Fruit fly (Drosophila melanogaster) whole organism, embryonic: ENCODE data around the gene Tyler.

Experiments used
- Atf-2 ChIP-seq: fragments of 200-800 bp; sonication (Bioruptor generic); optimal IDR thresholded peaks from 2 replicates; lab custom pipeline; 2016; ENCODE audit warnings: missing biosample characterization, missing genetic modification characterization
- CG11456 ChIP-seq: fragments of 200-800 bp; sonication (Bioruptor generic); IDR thresholded peaks from 3 replicates; pipeline ENCODE4 v1.3.6; 2022; ENCODE audit warnings: missing biosample characterization, missing genetic modification characterization
- CG11695 ChIP-seq: fragments of 200-800 bp; sonication (Bioruptor generic); IDR thresholded peaks from 3 replicates; pipeline ENCODE4 v1.3.6; 2022; ENCODE audit warnings: missing biosample characterization, missing genetic modification characterization
- CG12299 ChIP-seq: fragments of 200-800 bp; sonication (Bioruptor generic); optimal IDR thresholded peaks from 2 replicates; lab custom pipeline; 2018; ENCODE audit warnings: missing biosample characterization, mild to moderate bottlenecking, missing genetic modification characterization
- CG12744 ChIP-seq: fragments of 200-800 bp; sonication (Bioruptor generic); optimal IDR thresholded peaks from 2 replicates; lab custom pipeline; 2016; ENCODE audit warnings: missing biosample characterization, missing genetic modification characterization
- CG14014 ChIP-seq: fragments of 200-800 bp; sonication (Bioruptor generic); IDR thresholded peaks from 2 replicates; pipeline ENCODE4 v1.3.6; 2022; ENCODE audit warnings: missing biosample characterization, missing genetic modification characterization
- CG15073 ChIP-seq: fragments of 200-800 bp; sonication (Bioruptor generic); optimal IDR thresholded peaks from 2 replicates; lab custom pipeline; 2016; ENCODE audit warnings: missing biosample characterization, missing genetic modification characterization
- CG16813 ChIP-seq: fragments of 200-800 bp; sonication (Bioruptor generic); IDR thresholded peaks from 3 replicates; pipeline ENCODE4 v1.3.6; 2022; ENCODE audit warnings: missing biosample characterization, missing genetic modification characterization; ENCODE audit not compliant: partially characterized antibody
- CG16863 ChIP-seq: fragments of 200-800 bp; sonication (Bioruptor generic); optimal IDR thresholded peaks from 3 replicates; lab custom pipeline; 2016; ENCODE audit warnings: missing biosample characterization, missing genetic modification characterization
- CG17361 ChIP-seq: fragments of 200-800 bp; sonication (Bioruptor generic); IDR thresholded peaks from 3 replicates; pipeline ENCODE4 v1.3.6; 2022; ENCODE audit warnings: missing biosample characterization, missing genetic modification characterization
- CG17829 ChIP-seq: fragments of 200-800 bp; optimal IDR thresholded peaks from 2 replicates; lab custom pipeline; 2019; ENCODE audit warnings: missing biosample characterization, mild to moderate bottlenecking, missing genetic modification characterization, moderate library complexity
- CG30431 ChIP-seq: fragments of 200-800 bp; sonication (Bioruptor generic); optimal IDR thresholded peaks from 2 replicates; lab custom pipeline; 2017; ENCODE audit warnings: missing biosample characterization, missing genetic modification characterization
- CG3065 ChIP-seq: fragments of 200-800 bp; sonication (Bioruptor generic); optimal IDR thresholded peaks from 2 replicates; lab custom pipeline; 2016; ENCODE audit warnings: missing biosample characterization, missing genetic modification characterization
- CG3163 ChIP-seq: fragments of 200-800 bp; sonication (Bioruptor generic); optimal IDR thresholded peaks from 3 replicates; lab custom pipeline; 2016; ENCODE audit warnings: missing biosample characterization, missing genetic modification characterization
- CG33557 ChIP-seq: fragments of 200-800 bp; sonication (Bioruptor generic); optimal IDR thresholded peaks from 2 replicates; lab custom pipeline; 2019; ENCODE audit warnings: missing biosample characterization, mild to moderate bottlenecking, missing genetic modification characterization, moderate library complexity
- CG3838 ChIP-seq: fragments of 200-800 bp; sonication (Bioruptor generic); optimal IDR thresholded peaks from 3 replicates; lab custom pipeline; 2016; ENCODE audit warnings: missing biosample characterization, missing genetic modification characterization
- CG3847 ChIP-seq: fragments of 200-800 bp; sonication (Bioruptor generic); IDR thresholded peaks from 2 replicates; pipeline ENCODE4 v1.3.6; 2022; ENCODE audit warnings: missing biosample characterization, missing genetic modification characterization
- CG5953 ChIP-seq: fragments of 200-800 bp; sonication (Bioruptor generic); IDR thresholded peaks from 2 replicates; pipeline ENCODE4 v1.3.6; 2022; ENCODE audit warnings: missing biosample characterization, missing genetic modification characterization
- CrebB ChIP-seq: fragments of 200-800 bp; sonication (Bioruptor generic); optimal IDR thresholded peaks from 3 replicates; lab custom pipeline; 2018; ENCODE audit warnings: missing biosample characterization, mild to moderate bottlenecking, missing genetic modification characterization
- Dek ChIP-seq: fragments of 200-800 bp; sonication (Bioruptor generic); optimal IDR thresholded peaks from 3 replicates; lab custom pipeline; 2019; ENCODE audit warnings: missing biosample characterization, mild to moderate bottlenecking, missing genetic modification characterization, moderate library complexity
- Dip3 ChIP-seq: fragments of 200-800 bp; sonication (Bioruptor generic); optimal IDR thresholded peaks from 3 replicates; lab custom pipeline; 2016; ENCODE audit warnings: missing biosample characterization, missing genetic modification characterization
- Doc3 ChIP-seq: fragments of 200-800 bp; sonication (Bioruptor generic); IDR thresholded peaks from 3 replicates; pipeline ENCODE4 v1.3.6; 2022; ENCODE audit warnings: missing biosample characterization, missing genetic modification characterization; ENCODE audit not compliant: partially characterized antibody
- Fer1 ChIP-seq: fragments of 200-800 bp; sonication (Bioruptor generic); optimal IDR thresholded peaks from 2 replicates; lab custom pipeline; 2017; ENCODE audit warnings: missing biosample characterization, mild to moderate bottlenecking, missing genetic modification characterization
- Fer3 ChIP-seq: fragments of 200-800 bp; sonication (Bioruptor generic); optimal IDR thresholded peaks from 2 replicates; lab custom pipeline; 2018; ENCODE audit warnings: missing biosample characterization, mild to moderate bottlenecking, missing genetic modification characterization, moderate library complexity
- Hr39 ChIP-seq: fragments of >200 bp; optimal IDR thresholded peaks from 2 replicates; lab custom pipeline; 2017
- NC2β ChIP-seq: fragments of 200-800 bp; sonication (Bioruptor generic); optimal IDR thresholded peaks from 2 replicates; lab custom pipeline; 2016; ENCODE audit warnings: missing biosample characterization, missing genetic modification characterization
- Oaz ChIP-seq: fragments of 200-800 bp; sonication (Bioruptor generic); IDR thresholded peaks from 2 replicates; pipeline ENCODE4 v1.3.6; 2022; ENCODE audit warnings: missing biosample characterization, missing genetic modification characterization
- Optix ChIP-seq: fragments of 200-800 bp; sonication (Bioruptor generic); IDR thresholded peaks from 3 replicates; pipeline ENCODE4 v1.3.6; 2022; ENCODE audit warnings: missing biosample characterization, missing genetic modification characterization
- PHDP ChIP-seq: fragments of 200-800 bp; sonication (Bioruptor generic); optimal IDR thresholded peaks from 3 replicates; lab custom pipeline; 2018; ENCODE audit warnings: missing biosample characterization, mild to moderate bottlenecking, missing genetic modification characterization, moderate library complexity
- Pdp1 ChIP-seq, 2 experiments: fragments of 200-800 bp; sonication (Bioruptor generic); optimal IDR thresholded peaks; 3 replicates each; lab custom pipeline; 2016; ENCODE audit warnings: missing biosample characterization in 2 of 2, missing genetic modification characterization in 2 of 2, mild to moderate bottlenecking in 1 of 2, moderate library complexity in 1 of 2
- Xrp1 ChIP-seq: fragments of 200-800 bp; sonication (Bioruptor generic); IDR thresholded peaks from 2 replicates; pipeline ENCODE4 v1.3.6; 2022; ENCODE audit warnings: missing biosample characterization, missing genetic modification characterization
- al ChIP-seq: fragments of 200-800 bp; sonication (Bioruptor generic); IDR thresholded peaks from 2 replicates; pipeline ENCODE4 v1.3.6; 2022; ENCODE audit warnings: missing biosample characterization, missing genetic modification characterization
- ara ChIP-seq: fragments of 200-800 bp; sonication (Bioruptor generic); IDR thresholded peaks from 2 replicates; pipeline ENCODE4 v1.3.6; 2022; ENCODE audit warnings: missing biosample characterization, missing genetic modification characterization
- ato ChIP-seq: fragments of 200-800 bp; sonication (Bioruptor generic); IDR thresholded peaks from 2 replicates; pipeline ENCODE4 v1.3.6; 2022; ENCODE audit warnings: missing biosample characterization, missing genetic modification characterization; ENCODE audit not compliant: partially characterized antibody
- corto ChIP-seq: fragments of 200-800 bp; sonication (Bioruptor generic); optimal IDR thresholded peaks from 2 replicates; lab custom pipeline; 2016; ENCODE audit warnings: missing biosample characterization, mild to moderate bottlenecking, missing genetic modification characterization, moderate library complexity
- ems ChIP-seq: fragments of 200-800 bp; sonication (Bioruptor generic); optimal IDR thresholded peaks from 3 replicates; lab custom pipeline; 2016; ENCODE audit warnings: missing biosample characterization, missing genetic modification characterization
- en ChIP-seq: fragments of 200-800 bp; sonication (Bioruptor generic); optimal IDR thresholded peaks from 2 replicates; lab custom pipeline; 2016; ENCODE audit warnings: missing biosample characterization, missing genetic modification characterization
- hkb ChIP-seq, 2 experiments: fragments of 200-800 bp in 1 of 2; fragments of >200 bp in 1 of 2; sonication (Bioruptor generic) in 1 of 2; IDR thresholded peaks in 1 of 2; optimal IDR thresholded peaks in 1 of 2; 2 replicates each; pipeline versions ENCODE4 v1.3.6 to Lab custom; 2017 to 2022; ENCODE audit warnings: missing biosample characterization in 1 of 2, missing genetic modification characterization in 1 of 2
- mam ChIP-seq: fragments of 200-800 bp; sonication (Bioruptor generic); optimal IDR thresholded peaks from 3 replicates; lab custom pipeline; 2016; ENCODE audit warnings: missing biosample characterization, missing genetic modification characterization
- mirr ChIP-seq: fragments of 200-800 bp; sonication (Bioruptor generic); optimal IDR thresholded peaks from 3 replicates; lab custom pipeline; 2018; ENCODE audit warnings: missing biosample characterization, mild to moderate bottlenecking, missing genetic modification characterization
- nau ChIP-seq: fragments of 200-800 bp; sonication (Bioruptor generic); optimal IDR thresholded peaks from 3 replicates; lab custom pipeline; 2017; ENCODE audit warnings: missing biosample characterization, mild to moderate bottlenecking, missing genetic modification characterization, missing genetic modification reagents
- p53 ChIP-seq: fragments of 200-800 bp; sonication (Bioruptor generic); optimal IDR thresholded peaks from 2 replicates; lab custom pipeline; 2016; ENCODE audit warnings: missing biosample characterization, missing genetic modification characterization
- peb ChIP-seq: fragments of 200-800 bp; sonication (Bioruptor generic); IDR thresholded peaks from 2 replicates; pipeline ENCODE4 v1.3.6; 2022; ENCODE audit warnings: missing biosample characterization, missing genetic modification characterization
- pnt ChIP-seq: fragments of 200-800 bp; sonication (Bioruptor generic); optimal IDR thresholded peaks from 3 replicates; lab custom pipeline; 2016; ENCODE audit warnings: missing biosample characterization, missing genetic modification characterization
- rib ChIP-seq: fragments of 200-800 bp; sonication (Bioruptor generic); IDR thresholded peaks from 2 replicates; pipeline ENCODE4 v1.3.6; 2022; ENCODE audit warnings: missing biosample characterization, missing genetic modification characterization
- ro ChIP-seq: fragments of 200-800 bp; sonication (Bioruptor generic); IDR thresholded peaks from 2 replicates; pipeline ENCODE4 v1.3.6; 2022; ENCODE audit warnings: missing biosample characterization, missing genetic modification characterization
- sc ChIP-seq, 3 experiments: fragments of >200 bp in 2 of 3; fragments of 200-800 bp in 1 of 3; sonication (Bioruptor generic) in 1 of 3; optimal IDR thresholded peaks; 2 replicates in 2 of 3; 3 replicates in 1 of 3; lab custom pipeline; 2017; ENCODE audit warnings: mild to moderate bottlenecking in 1 of 3, missing biosample characterization in 1 of 3, missing genetic modification characterization in 1 of 3, missing genetic modification reagents in 1 of 3
- slp2 ChIP-seq: fragments of 200-800 bp; sonication (Bioruptor generic); optimal IDR thresholded peaks from 2 replicates; lab custom pipeline; 2016; ENCODE audit warnings: missing biosample characterization, missing genetic modification characterization
- zfh2 ChIP-seq: fragments of 200-800 bp; sonication (Bioruptor generic); optimal IDR thresholded peaks from 2 replicates; lab custom pipeline; 2016; ENCODE audit warnings: missing biosample characterization, missing genetic modification characterization

Tyler gene

dm6 chrX:19597684-19598363, 13.5 kb upstream of the Tyler start, which contains the start of gene RpS10b (continued):
- TF ChIP-seq peb (GFP tag; lab: Robert Waterston, UW) (peak; percentile 22; the same call in 1 of the 2 replicates), pnt (GFP tag; lab: Kevin White, UChicago) (no peak), en (peak; percentile 78), CG5953 (GFP tag; lab: Robert Waterston, UW) (peak; percentile 74), CG11695 (GFP tag; lab: Robert Waterston, UW) (peak; percentile 73), CG3838 (GFP tag; lab: Kevin White, UChicago) (peak; percentile 54), nau (GFP tag; lab: Kevin White, UChicago) (peak; percentile 96), p53 (peak; percentile 83), CG15073 (GFP tag; lab: Kevin White, UChicago) (no peak), CG17829 (peak; percentile 80), Dip3 (peak; percentile 76), hkb (optimal IDR thresholded peaks at IDR 0.05; lab: Kevin White, UChicago) (peak; percentile 49), hkb (GFP tag; IDR thresholded peaks at IDR 0.05; lab: Robert Waterston, UW) (peak; percentile 78), ro (GFP tag; lab: Robert Waterston, UW) (no peak), PHDP (tag; lab: Kevin White, UChicago) (peak; percentile 86), Pdp1 (GFP tag; optimal IDR thresholded peaks at IDR 0.05; lab: Kevin White, UChicago) (peak; percentile 48 to 79), CG33557 (GFP tag; lab: Kevin White, UChicago) (peak; percentile 86), Optix (GFP tag; lab: Robert Waterston, UW) (peak; percentile 78), Hr39 (no peak), corto (GFP tag; lab: Kevin White, UChicago) (no peak), Atf-2 (GFP tag; lab: Kevin White, UChicago) (peak; percentile 84), ara (peak; percentile 47), Xrp1 (GFP tag; lab: Robert Waterston, UW) (0 out of 2 replicates have a peak, but pooled peaks have one; percentile 6), Fer1 (GFP tag; lab: Kevin White, UChicago) (peak; percentile 93), CG16813 (GFP tag; lab: Robert Waterston, UW) (peak; percentile 98), Dek (tag; lab: Kevin White, UChicago) (peak; percentile 56), zfh2 (GFP tag; lab: Kevin White, UChicago) (peak; percentile 79), sc (optimal IDR thresholded peaks at IDR 0.05; lab: Kevin White, UChicago) (no peak), sc (GFP tag; optimal IDR thresholded peaks at IDR 0.05; lab: Kevin White, UChicago) (peak; percentile 85), al (GFP tag; lab: Robert Waterston, UW) (peak; percentile 63), CG14014 (GFP tag; lab: Robert Waterston, UW) (peak; percentile 66; the same call in 1 of the 2 replicates), mam (GFP tag; lab: Kevin White, UChicago) (peak; percentile 19), ato (GFP tag; lab: Robert Waterston, UW) (peak; percentile 74; the same call in 1 of the 2 replicates), CG30431 (peak; percentile 87), CrebB (peak; percentile 94), CG12299 (tag; lab: Kevin White, UChicago) (peak; percentile 83), CG17361 (GFP tag; lab: Robert Waterston, UW) (peak; percentile 93), Oaz (GFP tag; lab: Robert Waterston, UW) (peak; percentile 57), mirr (GFP tag; lab: Kevin White, UChicago) (peak; percentile 95), CG11456 (GFP tag; lab: Robert Waterston, UW) (peak; percentile 90), NC2β (GFP tag; lab: Kevin White, UChicago) (peak; percentile 97), CG3065 (GFP tag; lab: Kevin White, UChicago) (peak; percentile 67), slp2 (GFP tag; lab: Kevin White, UChicago) (peak; percentile 91), Doc3 (peak; percentile 89), CG12744 (GFP tag; lab: Kevin White, UChicago) (peak; percentile 67), CG16863 (GFP tag; lab: Kevin White, UChicago) (peak; percentile 83), CG3163 (peak; percentile 76), rib (GFP tag; lab: Robert Waterston, UW) (no peak; the same call in 1 of the 2 replicates), CG3847 (GFP tag; lab: Robert Waterston, UW) (peak; percentile 85), ems (peak; percentile 81), Fer3 (peak; percentile 86)
